Worm (Caenorhabditis elegans) whole organism, L1 larva: ENCODE measurements around the gene C26E6.1.

Experiments used
- C34B4.2 ChIP-seq: sonication (generic microtip); optimal IDR thresholded peaks from 2 replicates; lab custom pipeline; 2017; ENCODE audit warnings: mild to moderate bottlenecking, missing genetic modification characterization, missing compliant biosample characterization
- aha-1 ChIP-seq: fragments of 150-350 bp; optimal IDR thresholded peaks from 2 replicates; lab custom pipeline; 2014; ENCODE audit warnings: missing biosample characterization, missing genetic modification characterization
- alr-1 ChIP-seq: fragments of 200-800 bp; sonication (Bioruptor generic); optimal IDR thresholded peaks from 2 replicates; lab custom pipeline; 2018; ENCODE audit warnings: borderline replicate concordance, mild to moderate bottlenecking, missing genetic modification characterization, missing compliant biosample characterization
- ama-1 ChIP-seq: fragments of 150-350 bp; optimal IDR thresholded peaks from 2 replicates; lab custom pipeline; 2014
- blmp-1 ChIP-seq: fragments of 150-350 bp; optimal IDR thresholded peaks from 2 replicates; lab custom pipeline; 2014; ENCODE audit warnings: missing biosample characterization, missing genetic modification characterization
- ceh-82 ChIP-seq, 3 experiments: fragments of 150-350 bp in 1 of 3; sonication (generic microtip) in 2 of 3; optimal IDR thresholded peaks; 2 replicates each; lab custom pipeline; 2014 to 2017; ENCODE audit warnings: missing biosample characterization in 3 of 3, missing genetic modification characterization in 3 of 3
- ceh-90 ChIP-seq: sonication (generic microtip); optimal IDR thresholded peaks from 2 replicates; lab custom pipeline; 2016; ENCODE audit warnings: missing genetic modification characterization, missing compliant biosample characterization
- ces-1 ChIP-seq: fragments of 150-350 bp; optimal IDR thresholded peaks from 2 replicates; lab custom pipeline; 2014; ENCODE audit warnings: missing biosample characterization, missing genetic modification reagents, missing genetic modification characterization
- dpl-1 ChIP-seq, 3 experiments: fragments of 150-350 bp in 2 of 3; sonication (generic microtip) in 1 of 3; optimal IDR thresholded peaks; 2 replicates each; lab custom pipeline; 2014 to 2017; ENCODE audit warnings: missing biosample characterization in 3 of 3, missing genetic modification characterization in 3 of 3, missing genetic modification reagents in 3 of 3
- dsc-1 ChIP-seq: sonication (generic microtip); optimal IDR thresholded peaks from 2 replicates; lab custom pipeline; 2016; ENCODE audit warnings: mild to moderate bottlenecking, missing genetic modification characterization, missing compliant biosample characterization
- efl-1 ChIP-seq, 4 experiments: fragments of 150-350 bp; optimal IDR thresholded peaks in 3 of 4; peaks in 1 of 4; 1 replicate in 1 of 4; 2 replicates in 3 of 4; lab custom pipeline; 2014; ENCODE audit warnings: missing biosample characterization in 2 of 4, missing genetic modification characterization in 2 of 4, missing genetic modification reagents in 2 of 4
- efl-3 ChIP-seq: fragments of 200-800 bp; sonication (Bioruptor generic); optimal IDR thresholded peaks from 2 replicates; lab custom pipeline; 2018; ENCODE audit warnings: mild to moderate bottlenecking, missing genetic modification characterization, missing compliant biosample characterization
- egl-27 ChIP-seq, 2 experiments: fragments of 150-350 bp in 1 of 2; sonication (generic microtip); optimal IDR thresholded peaks; 3 replicates each; lab custom pipeline; 2017 to 2018; ENCODE audit warnings: missing biosample characterization in 2 of 2, missing genetic modification characterization in 2 of 2, missing genetic modification reagents in 2 of 2
- elt-2 ChIP-seq: sonication (generic microtip); optimal IDR thresholded peaks from 2 replicates; lab custom pipeline; 2016; ENCODE audit warnings: missing genetic modification characterization, mild to moderate bottlenecking, inconsistent platforms, missing compliant biosample characterization, missing genetic modification reagents
- elt-3 ChIP-seq, 6 experiments: fragments of 150-350 bp in 1 of 6; sonication (generic microtip); optimal IDR thresholded peaks; 2 replicates each; lab custom pipeline; 2017 to 2018; ENCODE audit warnings: missing biosample characterization in 6 of 6, missing genetic modification characterization in 6 of 6, inconsistent platforms in 1 of 6
- ets-5 ChIP-seq: fragments of 200-800 bp; sonication (Bioruptor generic); IDR thresholded peaks from 2 replicates; pipeline ENCODE4 v1.3.6; 2022; ENCODE audit warnings: missing genetic modification characterization, missing compliant biosample characterization
- fkh-10 ChIP-seq: sonication (generic microtip); optimal IDR thresholded peaks from 2 replicates; lab custom pipeline; 2017; ENCODE audit warnings: missing biosample characterization, missing genetic modification reagents, missing genetic modification characterization
- fkh-4 ChIP-seq: sonication (generic microtip); optimal IDR thresholded peaks from 2 replicates; lab custom pipeline; 2016; ENCODE audit warnings: missing compliant biosample characterization, missing genetic modification characterization, borderline replicate concordance
- fkh-8 ChIP-seq: sonication (generic microtip); optimal IDR thresholded peaks from 2 replicates; lab custom pipeline; 2016; ENCODE audit warnings: mild to moderate bottlenecking, missing genetic modification characterization, missing compliant biosample characterization
- fos-1 ChIP-seq: fragments of 150-350 bp; optimal IDR thresholded peaks from 2 replicates; lab custom pipeline; 2014; ENCODE audit warnings: missing biosample characterization, missing genetic modification characterization
- hlh-17 ChIP-seq: fragments of 200-800 bp; sonication (Bioruptor generic); optimal IDR thresholded peaks from 2 replicates; lab custom pipeline; 2018; ENCODE audit warnings: missing genetic modification characterization, mild to moderate bottlenecking, missing compliant biosample characterization, moderate library complexity, borderline replicate concordance
- hlh-4 ChIP-seq: sonication (generic microtip); optimal IDR thresholded peaks from 2 replicates; lab custom pipeline; 2016; ENCODE audit warnings: mild to moderate bottlenecking, missing genetic modification characterization, missing compliant biosample characterization
- isw-1 ChIP-seq: fragments of 200-800 bp; sonication (Bioruptor generic); IDR thresholded peaks from 2 replicates; pipeline ENCODE4 v1.3.6; 2022; ENCODE audit warnings: missing genetic modification characterization, missing compliant biosample characterization
- lin-35 ChIP-seq, 2 experiments: fragments of 150-350 bp; optimal IDR thresholded peaks; 2 replicates each; lab custom pipeline; 2014; ENCODE audit warnings: missing biosample characterization in 2 of 2, missing genetic modification characterization in 2 of 2, missing genetic modification reagents in 2 of 2
- lin-39 ChIP-seq: fragments of 150-350 bp; optimal IDR thresholded peaks from 2 replicates; lab custom pipeline; 2014; ENCODE audit warnings: missing biosample characterization, missing genetic modification reagents, missing genetic modification characterization
- lir-3 ChIP-seq: sonication (generic microtip); optimal IDR thresholded peaks from 2 replicates; lab custom pipeline; 2016; ENCODE audit warnings: mild to moderate bottlenecking, missing genetic modification characterization, moderate library complexity, missing compliant biosample characterization; ENCODE audit not compliant: poor library complexity
- lsy-2 ChIP-seq, 2 experiments: fragments of 150-350 bp; optimal IDR thresholded peaks; 2 replicates each; lab custom pipeline; 2014; ENCODE audit warnings: missing biosample characterization in 2 of 2, missing genetic modification characterization in 2 of 2
- mdl-1 ChIP-seq, 2 experiments: fragments of 150-350 bp; optimal IDR thresholded peaks; 2 replicates each; lab custom pipeline; 2014 to 2017; ENCODE audit warnings: missing biosample characterization in 2 of 2, missing genetic modification characterization in 2 of 2, inconsistent platforms in 1 of 2
- mef-2 ChIP-seq: fragments of 150-350 bp; optimal IDR thresholded peaks from 2 replicates; lab custom pipeline; 2014; ENCODE audit warnings: missing biosample characterization, missing genetic modification characterization
- nhr-12 ChIP-seq: sonication (generic microtip); optimal IDR thresholded peaks from 2 replicates; lab custom pipeline; 2017; ENCODE audit warnings: missing biosample characterization, missing genetic modification characterization
- nhr-20 ChIP-seq: sonication (generic microtip); optimal IDR thresholded peaks from 2 replicates; lab custom pipeline; 2016; ENCODE audit warnings: mild to moderate bottlenecking, missing genetic modification characterization, missing compliant biosample characterization
- nhr-237 ChIP-seq: fragments of 150-350 bp; optimal IDR thresholded peaks from 2 replicates; lab custom pipeline; 2014; ENCODE audit warnings: missing biosample characterization, missing genetic modification characterization
- nhr-47 ChIP-seq: sonication (generic microtip); optimal IDR thresholded peaks from 2 replicates; lab custom pipeline; 2016; ENCODE audit warnings: mild to moderate bottlenecking, missing genetic modification characterization, moderate library complexity, missing compliant biosample characterization
- nhr-71 ChIP-seq: sonication (generic microtip); optimal IDR thresholded peaks from 2 replicates; lab custom pipeline; 2016; ENCODE audit warnings: mild to moderate bottlenecking, missing genetic modification characterization, moderate library complexity, missing compliant biosample characterization
- nhr-76 ChIP-seq: sonication (generic microtip); optimal IDR thresholded peaks from 2 replicates; lab custom pipeline; 2017; ENCODE audit warnings: missing biosample characterization, missing genetic modification characterization
- nhr-77 ChIP-seq: fragments of 150-350 bp; optimal IDR thresholded peaks from 2 replicates; lab custom pipeline; 2014; ENCODE audit warnings: missing biosample characterization, missing genetic modification characterization
- nhr-85 ChIP-seq: sonication (generic microtip); peaks from one replicate; lab custom pipeline; 2016; ENCODE audit warnings: missing genetic modification characterization, inconsistent platforms, missing compliant biosample characterization
- pag-3 ChIP-seq: sonication (generic microtip); optimal IDR thresholded peaks from 2 replicates; lab custom pipeline; 2017; ENCODE audit warnings: missing genetic modification characterization, mild to moderate bottlenecking, missing compliant biosample characterization, antibody characterized with exemption, borderline replicate concordance; ENCODE audit not compliant: insufficient read depth
- pqm-1 ChIP-seq: sonication (generic microtip); optimal IDR thresholded peaks from 3 replicates; lab custom pipeline; 2017; ENCODE audit warnings: missing biosample characterization, missing genetic modification characterization
- rnt-1 ChIP-seq: sonication (generic microtip); optimal IDR thresholded peaks from 2 replicates; lab custom pipeline; 2016; ENCODE audit warnings: mild to moderate bottlenecking, missing genetic modification characterization, moderate library complexity, missing compliant biosample characterization
- snu-23 ChIP-seq: sonication (generic microtip); optimal IDR thresholded peaks from 2 replicates; lab custom pipeline; 2016; ENCODE audit warnings: missing genetic modification characterization, missing compliant biosample characterization
- sox-4 ChIP-seq: sonication (generic microtip); optimal IDR thresholded peaks from 2 replicates; lab custom pipeline; 2016; ENCODE audit warnings: missing genetic modification characterization, missing compliant biosample characterization
- swsn-7 ChIP-seq: sonication (generic microtip); optimal IDR thresholded peaks from 2 replicates; lab custom pipeline; 2016; ENCODE audit warnings: missing genetic modification characterization, missing compliant biosample characterization
- tbx-2 ChIP-seq: sonication (generic microtip); optimal IDR thresholded peaks from 2 replicates; lab custom pipeline; 2016; ENCODE audit warnings: missing genetic modification characterization, missing compliant biosample characterization
- tlp-1 ChIP-seq: fragments of 150-350 bp; optimal IDR thresholded peaks from 2 replicates; lab custom pipeline; 2014; ENCODE audit warnings: missing biosample characterization, missing genetic modification characterization
- unc-130 ChIP-seq: fragments of 150-350 bp; optimal IDR thresholded peaks from 2 replicates; lab custom pipeline; 2017; ENCODE audit warnings: missing biosample characterization, missing genetic modification characterization, inconsistent platforms
- unc-62 ChIP-seq: fragments of 150-350 bp; optimal IDR thresholded peaks from 2 replicates; lab custom pipeline; 2014; ENCODE audit warnings: missing biosample characterization, missing genetic modification reagents, missing genetic modification characterization
- unc-86 ChIP-seq: sonication (generic microtip); optimal IDR thresholded peaks from 2 replicates; lab custom pipeline; 2016; ENCODE audit warnings: missing genetic modification characterization, missing compliant biosample characterization
- unc-98 ChIP-seq: fragments of 200-800 bp; sonication (Bioruptor generic); IDR thresholded peaks from 2 replicates; pipeline ENCODE4 v1.3.6; 2022; ENCODE audit warnings: missing genetic modification characterization, missing compliant biosample characterization
- xbp-1 ChIP-seq: sonication (generic microtip); optimal IDR thresholded peaks from 2 replicates; lab custom pipeline; 2016; ENCODE audit warnings: missing genetic modification characterization, missing compliant biosample characterization
- ztf-11 ChIP-seq, 2 experiments: sonication (generic microtip); optimal IDR thresholded peaks; 2 replicates each; lab custom pipeline; 2016 to 2017; ENCODE audit warnings: missing genetic modification characterization in 2 of 2, missing biosample characterization in 1 of 2, missing compliant biosample characterization in 1 of 2
- ztf-4 ChIP-seq: fragments of 150-350 bp; optimal IDR thresholded peaks from 2 replicates; lab custom pipeline; 2014; ENCODE audit warnings: missing biosample characterization, missing genetic modification characterization

The C26E6.1 gene

DNA sequence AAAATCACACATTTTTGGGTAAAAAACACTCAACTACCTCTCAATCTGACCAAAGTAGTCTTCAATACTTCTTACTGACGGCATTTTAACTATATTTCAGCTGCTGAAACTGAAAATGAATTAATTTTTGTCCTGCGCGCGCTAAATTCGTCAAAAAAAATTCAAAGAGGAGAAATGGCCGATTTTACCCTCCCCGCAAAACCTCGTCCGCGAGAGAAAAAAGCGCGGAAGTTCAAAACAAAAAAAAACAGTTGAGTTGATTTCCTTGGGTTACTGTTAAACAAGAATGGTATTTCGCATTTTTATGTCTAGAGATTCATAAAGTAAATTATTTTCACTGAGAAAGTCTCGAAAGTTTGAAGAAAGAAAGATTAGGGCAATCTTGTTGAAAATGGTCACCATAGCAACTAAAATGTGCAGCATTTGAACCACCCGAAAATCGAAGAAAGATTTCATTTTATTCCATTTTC is 30.2 kb downstream of the C26E6.1 start, which contains the start of the genes C27F2.10 and wdr-60:
C27F2.10 (minus strand) TSS at position 109 of the 470 bp plus-strand sequence.
wdr-60 (plus strand) TSS at position 420 of the 470 bp plus-strand sequence.
- TF ChIP-seq nhr-20 (tag; lab: Kevin White, UChicago): no peak
- no peak for TF ChIP-seq fkh-10
- no peak for TF ChIP-seq nhr-77
- TF ChIP-seq efl-1 (optimal IDR thresholded peaks at IDR 0.05; lab: Kevin White, UChicago): peak; percentile 58 to 89
- peak; percentile 88 to 98 for TF ChIP-seq efl-1 (GFP tag; optimal IDR thresholded peaks at IDR 0.05 in 1 of 2; lab: Kevin White, UChicago)
- TF ChIP-seq mdl-1 (tag; optimal IDR thresholded peaks at IDR 0.05; lab: Kevin White, UChicago): no peak
- TF ChIP-seq rnt-1 (tag; lab: Kevin White, UChicago): peak; percentile 88
- TF ChIP-seq lsy-2 (tag; optimal IDR thresholded peaks at IDR 0.05; lab: Kevin White, UChicago): peak; percentile 8 to 59
- TF ChIP-seq lin-35 (GFP tag; optimal IDR thresholded peaks at IDR 0.05; lab: Kevin White, UChicago): peak; percentile 84 to 92
- no peak for TF ChIP-seq fos-1 (tag; lab: Kevin White, UChicago)
- TF ChIP-seq swsn-7 (tag; lab: Kevin White, UChicago): no peak
- no peak for TF ChIP-seq pqm-1 (tag; lab: Kevin White, UChicago)
- TF ChIP-seq ets-5 (GFP tag; lab: Robert Waterston, UW): no peak
- TF ChIP-seq isw-1 (GFP tag; lab: Robert Waterston, UW): 0 out of 2 replicates have a peak, but pooled peaks have one; percentile 1
- TF ChIP-seq lin-39: no peak
- TF ChIP-seq fkh-4: no peak
- peak; percentile 57 for TF ChIP-seq nhr-47 (tag; lab: Kevin White, UChicago)
- no peak for TF ChIP-seq hlh-4
- TF ChIP-seq elt-3 (tag; optimal IDR thresholded peaks at IDR 0.05; lab: Kevin White, UChicago): no peak
- no peak for TF ChIP-seq ztf-4
- no peak for TF ChIP-seq mef-2
- no peak for TF ChIP-seq alr-1 (tag; lab: Kevin White, UChicago)
- TF ChIP-seq dsc-1 (tag; lab: Kevin White, UChicago): peak; percentile 17
- TF ChIP-seq fkh-8 (tag; lab: Kevin White, UChicago): peak; percentile 24
- TF ChIP-seq pag-3: no peak
- no peak for TF ChIP-seq unc-86
- no peak for TF ChIP-seq elt-2 (tag; lab: Kevin White, UChicago)
- TF ChIP-seq ces-1 (GFP tag; lab: Kevin White, UChicago): no peak
- TF ChIP-seq xbp-1: peak; percentile 41
- TF ChIP-seq nhr-76 (tag; lab: Kevin White, UChicago): no peak
- TF ChIP-seq nhr-71 (tag; lab: Kevin White, UChicago): peak; percentile 56
- TF ChIP-seq egl-27 (tag; optimal IDR thresholded peaks at IDR 0.05; lab: Kevin White, UChicago): no peak
- no peak for TF ChIP-seq unc-62 (GFP tag; lab: Kevin White, UChicago)
- peak; percentile 10 for TF ChIP-seq snu-23 (GFP tag; lab: Kevin White, UChicago)
- no peak for TF ChIP-seq C34B4.2 (tag; lab: Kevin White, UChicago)
- peak; percentile 75 to 89 (median 86) for TF ChIP-seq dpl-1 (GFP tag; optimal IDR thresholded peaks at IDR 0.05; lab: Kevin White, UChicago)
- TF ChIP-seq blmp-1 (tag; lab: Kevin White, UChicago): peak; percentile 51
- TF ChIP-seq tbx-2 (tag; lab: Kevin White, UChicago): peak; percentile 57
- TF ChIP-seq unc-98 (GFP tag; lab: Robert Waterston, UW): no peak
- TF ChIP-seq tlp-1 (tag; lab: Kevin White, UChicago): no peak
- TF ChIP-seq nhr-237 (tag; lab: Kevin White, UChicago): no peak
- TF ChIP-seq hlh-17: no peak
- peak; percentile 71 for TF ChIP-seq nhr-85 (tag; lab: Kevin White, UChicago)
- TF ChIP-seq lir-3 (tag; lab: Kevin White, UChicago): peak; percentile 64
- TF ChIP-seq sox-4 (tag; lab: Kevin White, UChicago): no peak
- TF ChIP-seq ztf-11 (tag; optimal IDR thresholded peaks at IDR 0.05; lab: Kevin White, UChicago): no peak
- no peak for TF ChIP-seq ama-1
- peak in 1 of 3 experiments; percentile 16 for TF ChIP-seq ceh-82 (tag; optimal IDR thresholded peaks at IDR 0.05; lab: Kevin White, UChicago)
- TF ChIP-seq aha-1 (tag; lab: Kevin White, UChicago): no peak
- no peak for TF ChIP-seq efl-3 (GFP tag; lab: Kevin White, UChicago)
- TF ChIP-seq nhr-12: no peak
- peak; percentile 61 for TF ChIP-seq ceh-90 (tag; lab: Kevin White, UChicago)
- no peak for TF ChIP-seq unc-130
